Fruit fly (Drosophila melanogaster) whole organism, wandering third instar larva: ENCODE measurements around the gene NitFhit.

Source experiments
- Abd-B ChIP-seq: fragments of >200 bp; optimal IDR thresholded peaks from 2 replicates; lab custom pipeline; 2017; ENCODE audit warnings: missing biosample characterization, missing genetic modification characterization
- CG9705 ChIP-seq: fragments of 200-800 bp; sonication (Bioruptor generic); optimal IDR thresholded peaks from 2 replicates; lab custom pipeline; 2018; ENCODE audit warnings: missing biosample characterization, mild to moderate bottlenecking, missing genetic modification characterization
- CrebA ChIP-seq: fragments of 200-800 bp; sonication (Bioruptor generic); optimal IDR thresholded peaks from 2 replicates; lab custom pipeline; 2016; ENCODE audit warnings: missing biosample characterization, mild to moderate bottlenecking, missing genetic modification characterization, borderline replicate concordance
- Dfd ChIP-seq: fragments of >200 bp; optimal IDR thresholded peaks from 2 replicates; lab custom pipeline; 2017; ENCODE audit warnings: missing biosample characterization, missing genetic modification characterization
- Dif ChIP-seq: fragments of 200-275, 200-300 bp; sonication (Bioruptor generic); optimal IDR thresholded peaks from 2 replicates; lab custom pipeline; 2018; ENCODE audit warnings: missing biosample characterization, missing genetic modification characterization; ENCODE audit not compliant: partially characterized antibody
- GATAd ChIP-seq: sonication (Bioruptor generic); optimal IDR thresholded peaks from 2 replicates; lab custom pipeline; 2016; ENCODE audit warnings: missing biosample characterization, missing genetic modification characterization
- Hnf4 ChIP-seq: fragments of 200-800 bp; sonication (Bioruptor generic); optimal IDR thresholded peaks from 2 replicates; lab custom pipeline; 2016; ENCODE audit warnings: missing biosample characterization, mild to moderate bottlenecking, missing genetic modification characterization
- Hr83 ChIP-seq: fragments of 200-300 bp; sonication (Bioruptor generic); optimal IDR thresholded peaks from 2 replicates; lab custom pipeline; 2016; ENCODE audit warnings: missing biosample characterization, mild to moderate bottlenecking, missing genetic modification characterization, moderate library complexity; ENCODE audit not compliant: poor library complexity, severe bottlenecking
- Jra ChIP-seq: sonication (Bioruptor generic); optimal IDR thresholded peaks from 2 replicates; lab custom pipeline; 2016; ENCODE audit warnings: missing biosample characterization, missing genetic modification characterization
- Mio ChIP-seq: sonication (Bioruptor generic); optimal IDR thresholded peaks from 2 replicates; lab custom pipeline; 2016; ENCODE audit warnings: missing biosample characterization, missing genetic modification characterization
- Myc ChIP-seq: fragments of >200 bp; optimal IDR thresholded peaks from 2 replicates; lab custom pipeline; 2017
- N ChIP-seq: fragments of >200 bp; optimal IDR thresholded peaks from 2 replicates; lab custom pipeline; 2018; ENCODE audit warnings: missing biosample characterization, missing external identifiers, missing genetic modification characterization
- Rel ChIP-seq, 2 experiments: fragments of 200-800 bp; sonication (Bioruptor generic) in 1 of 2; optimal IDR thresholded peaks; 2 replicates in 1 of 2; 3 replicates in 1 of 2; lab custom pipeline; 2016 to 2019; ENCODE audit warnings: mild to moderate bottlenecking in 2 of 2, missing biosample characterization in 2 of 2, missing genetic modification characterization in 2 of 2, moderate library complexity in 1 of 2
- Sp1 ChIP-seq: fragments of 200-800 bp; sonication (Bioruptor generic); optimal IDR thresholded peaks from 3 replicates; lab custom pipeline; 2019; ENCODE audit warnings: missing biosample characterization, mild to moderate bottlenecking, missing genetic modification characterization, moderate library complexity
- Vsx2 ChIP-seq: fragments of 200-300, 225-300 bp; sonication (Bioruptor generic); optimal IDR thresholded peaks from 2 replicates; lab custom pipeline; 2018; ENCODE audit warnings: missing biosample characterization, missing genetic modification characterization; ENCODE audit not compliant: partially characterized antibody
- br ChIP-seq: fragments of 200-800 bp; sonication (Bioruptor generic); optimal IDR thresholded peaks from 2 replicates; lab custom pipeline; 2016; ENCODE audit warnings: missing biosample characterization, missing genetic modification characterization
- brk ChIP-seq: fragments of 200-800 bp; sonication (Bioruptor generic); optimal IDR thresholded peaks from 2 replicates; lab custom pipeline; 2016; ENCODE audit warnings: missing biosample characterization, mild to moderate bottlenecking, missing genetic modification characterization
- dl ChIP-seq, 2 experiments: fragments of 175-275, 200-275 bp in 1 of 2; fragments of 200-275 bp in 1 of 2; sonication (Bioruptor generic); optimal IDR thresholded peaks; lab custom pipeline; 2018; ENCODE audit warnings: mild to moderate bottlenecking in 2 of 2, missing biosample characterization in 2 of 2, missing genetic modification characterization in 2 of 2, moderate library complexity in 2 of 2; ENCODE audit not compliant: partially characterized antibody in 2 of 2, insufficient read depth in 1 of 2
- dsf ChIP-seq: sonication (Bioruptor generic); optimal IDR thresholded peaks from 2 replicates; lab custom pipeline; 2016; ENCODE audit warnings: missing biosample characterization, missing genetic modification characterization, borderline replicate concordance
- foxo ChIP-seq, 2 experiments: fragments of 200-800 bp; sonication (Bioruptor generic); optimal IDR thresholded peaks; 2 replicates in 1 of 2; 3 replicates in 1 of 2; lab custom pipeline; 2016 to 2017; ENCODE audit warnings: missing biosample characterization in 2 of 2, missing genetic modification characterization in 2 of 2
- fru ChIP-seq: fragments of 200-800 bp; sonication (Bioruptor generic); optimal IDR thresholded peaks from 3 replicates; lab custom pipeline; 2016; ENCODE audit warnings: missing biosample characterization, mild to moderate bottlenecking, missing genetic modification characterization
- h ChIP-seq: fragments of 200-800 bp; sonication (Bioruptor generic); optimal IDR thresholded peaks from 3 replicates; lab custom pipeline; 2016; ENCODE audit warnings: missing biosample characterization, mild to moderate bottlenecking, missing genetic modification characterization
- jim ChIP-seq: fragments of 175-275, 200-325 bp; sonication (Bioruptor generic); optimal IDR thresholded peaks from 2 replicates; lab custom pipeline; 2016; ENCODE audit warnings: missing biosample characterization, mild to moderate bottlenecking, missing genetic modification characterization
- psq ChIP-seq: fragments of 200-800 bp; sonication (Bioruptor generic); optimal IDR thresholded peaks from 3 replicates; lab custom pipeline; 2017; ENCODE audit warnings: missing biosample characterization, mild to moderate bottlenecking, missing genetic modification characterization, moderate library complexity
- rgr ChIP-seq: fragments of 200-800 bp; sonication (Bioruptor generic); optimal IDR thresholded peaks from 3 replicates; lab custom pipeline; 2016; ENCODE audit warnings: missing biosample characterization, mild to moderate bottlenecking, missing genetic modification characterization
- sv ChIP-seq: fragments of 200-800 bp; sonication (Bioruptor generic); optimal IDR thresholded peaks from 3 replicates; lab custom pipeline; 2016; ENCODE audit warnings: missing biosample characterization, missing genetic modification characterization
- tai ChIP-seq: sonication (Bioruptor generic); optimal IDR thresholded peaks from 2 replicates; lab custom pipeline; 2016; ENCODE audit warnings: missing biosample characterization, missing genetic modification characterization
- usp ChIP-seq: fragments of >200 bp; optimal IDR thresholded peaks from 2 replicates; lab custom pipeline; 2017; ENCODE audit warnings: missing biosample characterization, missing genetic modification characterization
- woc ChIP-seq: sonication (Bioruptor generic); optimal IDR thresholded peaks from 2 replicates; lab custom pipeline; 2016; ENCODE audit warnings: missing biosample characterization, mild to moderate bottlenecking, missing genetic modification characterization

NitFhit gene

DNA sequence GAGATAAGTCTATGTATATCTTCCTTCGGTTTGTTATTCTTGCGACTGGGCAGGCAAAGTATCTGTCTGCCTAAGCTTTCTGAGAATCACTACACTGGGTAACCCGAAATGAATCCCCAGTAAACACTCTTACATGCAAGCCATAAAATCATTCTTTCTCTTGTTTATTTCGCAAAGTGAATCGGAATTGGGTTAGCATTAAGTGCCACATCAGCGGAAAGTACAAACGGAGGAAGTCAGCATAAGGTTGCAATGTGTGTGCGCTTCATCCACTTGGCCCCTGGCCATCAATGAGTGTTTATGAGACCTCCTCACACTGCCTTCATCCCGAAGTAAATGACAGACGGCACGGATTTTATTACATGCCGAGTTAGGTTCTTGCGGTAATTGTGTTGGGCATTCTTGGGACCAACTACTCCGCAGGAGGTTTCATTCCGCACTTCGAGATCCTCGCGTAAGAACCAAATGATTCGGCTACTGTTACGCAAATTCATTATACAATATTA lies 45.8 kb upstream of the NitFhit start:
- TF ChIP-seq CG9705 (GFP tag; lab: Kevin White, UChicago) (no peak), sv (GFP tag; lab: Kevin White, UChicago) (no peak), N (GFP tag; lab: Kevin White, UChicago) (no peak), Jra (GFP tag; lab: Kevin White, UChicago) (no peak), Myc (lab: Kevin White, UChicago) (no peak), psq (GFP tag; lab: Kevin White, UChicago) (no peak), CrebA (GFP tag; lab: Kevin White, UChicago) (no peak), foxo (GFP tag; optimal IDR thresholded peaks at IDR 0.05; lab: Kevin White, UChicago) (no peak), Rel (GFP tag; optimal IDR thresholded peaks at IDR 0.05; lab: Kevin White, UChicago) (no peak), Rel (tag; optimal IDR thresholded peaks at IDR 0.05; lab: Kevin White, UChicago) (no peak), Vsx2 (GFP tag; lab: Kevin White, UChicago) (no peak), br (GFP tag; lab: Kevin White, UChicago) (no peak), tai (GFP tag; lab: Kevin White, UChicago) (no peak), fru (no peak), Abd-B (GFP tag; lab: Kevin White, UChicago) (no peak), woc (GFP tag; lab: Kevin White, UChicago) (no peak), dsf (GFP tag; lab: Kevin White, UChicago) (no peak), Sp1 (no peak), h (GFP tag; lab: Kevin White, UChicago) (no peak), dl (GFP tag; optimal IDR thresholded peaks at IDR 0.05; lab: Kevin White, UChicago; ENCODE audit: insufficient read depth in 1 of 2, partially characterized antibody in 2 of 2) (no peak)

DNA sequence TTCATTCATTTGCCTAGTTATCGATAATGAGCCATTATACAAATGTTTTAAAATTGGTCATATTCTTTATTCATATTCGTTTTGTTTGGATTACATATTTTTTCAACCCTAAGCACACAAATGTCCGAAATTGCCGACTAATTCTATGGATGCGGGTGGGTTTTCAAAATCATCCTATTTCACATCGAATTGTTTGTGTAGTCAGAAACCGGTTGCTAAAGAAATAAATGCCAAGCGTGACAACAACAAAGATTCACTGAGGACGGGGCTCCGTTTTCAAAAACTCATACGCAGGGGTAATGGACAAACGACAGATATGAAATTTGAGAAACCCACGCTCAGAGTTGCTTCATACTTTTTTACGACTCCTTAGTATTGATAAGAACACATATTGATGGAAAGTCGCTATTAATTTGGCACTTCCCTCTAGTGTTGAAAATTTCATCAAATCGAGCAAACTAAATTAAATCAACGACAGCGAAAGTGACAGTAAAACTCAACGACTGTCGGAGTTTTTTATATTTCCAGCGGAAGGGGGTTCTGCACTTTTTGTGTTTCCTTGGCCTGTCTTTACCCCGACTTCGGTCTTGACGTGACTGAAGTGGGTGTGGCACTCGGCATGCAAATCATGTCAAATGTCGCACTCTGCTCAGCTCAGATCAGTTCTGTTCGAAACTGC lies 44.0 kb upstream of the NitFhit start:
- TF ChIP-seq CrebA (GFP tag; lab: Kevin White, UChicago) (no peak), dl (GFP tag; optimal IDR thresholded peaks at IDR 0.05; lab: Kevin White, UChicago; ENCODE audit: insufficient read depth in 1 of 2, partially characterized antibody in 2 of 2) (no peak), jim (GFP tag; lab: Kevin White, UChicago) (no peak), CG9705 (GFP tag; lab: Kevin White, UChicago) (no peak), woc (GFP tag; lab: Kevin White, UChicago) (no peak), rgr (GFP tag; lab: Kevin White, UChicago) (no peak), GATAd (no peak), Jra (GFP tag; lab: Kevin White, UChicago) (no peak), usp (GFP tag; lab: Kevin White, UChicago) (no peak), Dfd (no peak), dsf (GFP tag; lab: Kevin White, UChicago) (no peak), fru (no peak), Dif (GFP tag; lab: Kevin White, UChicago) (no peak)

DNA sequence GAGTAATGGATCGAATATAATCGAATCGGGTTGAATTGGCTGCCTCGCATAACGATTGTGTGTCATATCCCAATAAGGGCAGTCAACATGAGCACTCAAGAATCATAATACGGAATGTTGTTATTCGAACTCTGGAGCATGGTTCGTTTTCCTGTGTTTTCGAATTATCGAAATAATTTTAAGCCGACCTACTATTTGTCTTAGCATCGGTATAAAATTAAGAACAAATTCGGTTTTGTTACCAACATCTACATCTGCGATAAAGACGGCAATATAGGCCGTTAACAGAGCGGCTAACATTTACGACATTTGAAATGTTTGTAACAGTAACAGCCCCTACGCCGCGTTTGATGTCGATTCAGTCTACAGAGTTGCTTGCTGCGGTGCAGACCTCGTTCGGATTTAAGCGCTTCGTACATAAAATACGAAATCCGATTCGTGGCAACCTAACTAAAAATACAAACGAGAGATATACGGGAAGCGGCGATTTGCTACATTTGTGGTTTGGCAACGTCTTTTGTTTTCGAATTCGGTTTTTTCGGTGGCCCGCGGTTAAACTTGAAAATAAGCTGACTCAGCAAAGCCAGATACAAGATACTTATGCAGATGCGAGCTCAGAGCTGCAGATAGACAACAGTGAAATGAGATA lies 43.0 kb upstream of the NitFhit start:
- TF ChIP-seq N (GFP tag; lab: Kevin White, UChicago), result no peak
- peak; percentile 15 for TF ChIP-seq brk (GFP tag; lab: Kevin White, UChicago)
- TF ChIP-seq fru, result no peak
- no peak for TF ChIP-seq Dfd
- peak; percentile 11 for TF ChIP-seq tai (GFP tag; lab: Kevin White, UChicago)
- no peak for TF ChIP-seq Mio (GFP tag; lab: Kevin White, UChicago)
- peak; percentile 11 for TF ChIP-seq Dif (GFP tag; lab: Kevin White, UChicago)
- TF ChIP-seq rgr (GFP tag; lab: Kevin White, UChicago), result peak; percentile 49
- peak in 1 of 2 experiments; percentile 34 for TF ChIP-seq foxo (GFP tag; optimal IDR thresholded peaks at IDR 0.05; lab: Kevin White, UChicago)
- peak; percentile 65 for TF ChIP-seq Hr83 (GFP tag; lab: Kevin White, UChicago)
- TF ChIP-seq h (GFP tag; lab: Kevin White, UChicago), result peak; percentile 12
- TF ChIP-seq br (GFP tag; lab: Kevin White, UChicago), result peak; percentile 39
- peak in 1 of 2 experiments; percentile 45 for TF ChIP-seq dl (GFP tag; optimal IDR thresholded peaks at IDR 0.05; lab: Kevin White, UChicago; ENCODE audit: insufficient read depth in 1 of 2, partially characterized antibody in 2 of 2)
- no peak for TF ChIP-seq Rel (GFP tag; optimal IDR thresholded peaks at IDR 0.05; lab: Kevin White, UChicago)
- peak; percentile 43 for TF ChIP-seq Rel (tag; optimal IDR thresholded peaks at IDR 0.05; lab: Kevin White, UChicago)
- TF ChIP-seq Sp1, result peak; percentile 57
- TF ChIP-seq woc (GFP tag; lab: Kevin White, UChicago), result no peak
- TF ChIP-seq Hnf4 (GFP tag; lab: Kevin White, UChicago), result peak; percentile 54
- TF ChIP-seq Jra (GFP tag; lab: Kevin White, UChicago), result peak; percentile 57
